Worm (Caenorhabditis elegans) whole organism, young adult: ENCODE data around the gene bcas-2.

ENCODE experiments used
- C17E4.6 ChIP-seq: fragments of 200-800 bp; sonication (Bioruptor generic); IDR thresholded peaks from 2 replicates; pipeline ENCODE4 v1.3.6; 2022; ENCODE audit warnings: missing genetic modification reagents, missing genetic modification characterization, missing compliant biosample characterization
- athp-1 ChIP-seq: sonication (generic microtip); optimal IDR thresholded peaks from 2 replicates; lab custom pipeline; 2017; ENCODE audit warnings: mild to moderate bottlenecking, missing genetic modification characterization, missing compliant biosample characterization
- madf-6 ChIP-seq: fragments of 200-800 bp; sonication (Bioruptor generic); IDR thresholded peaks from 2 replicates; pipeline ENCODE4 v1.3.6; 2022; ENCODE audit warnings: missing genetic modification reagents, missing genetic modification characterization, missing compliant biosample characterization
- ztf-25 ChIP-seq: fragments of 200-800 bp; sonication (Bioruptor generic); IDR thresholded peaks from 2 replicates; pipeline ENCODE4 v1.3.6; 2022; ENCODE audit warnings: missing genetic modification reagents, missing genetic modification characterization, missing compliant biosample characterization

DNA sequence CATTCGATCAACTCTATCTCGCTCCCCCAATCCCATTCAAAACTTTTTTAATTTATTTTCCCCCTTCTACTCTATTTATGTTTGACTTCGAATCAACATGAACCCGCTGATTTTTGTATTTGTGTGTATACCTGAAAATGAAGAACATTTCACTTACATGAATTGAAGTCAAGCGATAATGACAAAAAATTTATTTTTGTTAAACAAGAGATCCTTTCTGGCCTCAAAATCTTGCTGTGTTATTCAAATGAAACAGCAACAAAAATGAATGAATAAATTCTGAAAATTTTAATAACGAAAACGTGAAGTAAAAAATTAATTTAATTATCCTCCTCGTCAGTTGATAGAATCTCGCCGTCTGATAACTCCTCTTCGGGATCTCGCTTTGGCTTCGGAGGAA lies 43.2 kb downstream of the bcas-2 start:
- TF ChIP-seq athp-1 (tag; lab: Kevin White, UChicago) (peak; percentile 40), ztf-25 (0 out of 2 replicates have a peak, but pooled peaks have one; percentile 41), madf-6 (GFP tag; lab: Robert Waterston, UW) (peak; percentile 50), C17E4.6 (GFP tag; lab: Robert Waterston, UW) (peak; percentile 60)
